Worm (Caenorhabditis elegans): ENCODE data around the gene K02E11.5.

K02E11.5 gene

ce11 chrV:14254221-14254620, 2.1 kb downstream of the K02E11.5 start, which contains the start of gene K02E11.7:
TSS of gene K02E11.7 (minus strand) at chrV:14254321.
- no peak for TF ChIP-seq ama-1 (optimal IDR thresholded peaks at IDR 0.05)
- no peak for TF ChIP-seq ZK546.5 (tag; optimal IDR thresholded peaks at IDR 0.05)
- no peak for TF ChIP-seq ceh-28 (tag; optimal IDR thresholded peaks at IDR 0.05)
- no peak for TF ChIP-seq ceh-16 (tag; optimal IDR thresholded peaks at IDR 0.05)
- no peak for TF ChIP-seq nhr-76 (tag; optimal IDR thresholded peaks at IDR 0.05)
- no peak for TF ChIP-seq egl-27 (tag; optimal IDR thresholded peaks at IDR 0.05)
- no peak for TF ChIP-seq lin-39 (tag; optimal IDR thresholded peaks at IDR 0.05)
- no peak for TF ChIP-seq snpc-4 (tag; optimal IDR thresholded peaks at IDR 0.05)

DNA sequence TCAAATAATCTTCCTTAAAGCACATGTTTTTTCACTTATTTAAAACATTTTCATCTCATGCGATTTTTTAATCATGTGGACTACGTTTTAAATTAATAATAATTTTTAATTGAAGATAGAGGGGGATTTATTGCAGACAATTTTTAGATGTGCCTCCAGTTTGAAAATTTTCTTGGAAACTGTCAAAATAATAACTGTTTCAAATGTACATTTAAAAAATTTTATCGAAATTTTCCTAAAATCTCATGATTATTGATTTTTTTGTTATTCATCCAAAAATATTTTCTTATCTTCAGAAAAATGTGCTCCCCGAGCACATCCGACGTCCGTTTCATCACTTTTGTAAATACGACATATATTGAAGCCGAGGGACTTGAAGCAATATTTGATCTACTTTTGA, 4.7 kb downstream of the K02E11.5 start, which contains the start of gene sre-8:
Gene sre-8, plus strand, starts transcription at position 301 of the 400 bp plus-strand sequence.
- TF ChIP-seq nhr-76 (tag; optimal IDR thresholded peaks at IDR 0.05) (no peak), ztf-11 (tag; optimal IDR thresholded peaks at IDR 0.05) (no peak), nhr-28 (tag; optimal IDR thresholded peaks at IDR 0.05) (no peak), zag-1 (tag; optimal IDR thresholded peaks at IDR 0.05) (no peak), egl-27 (tag; optimal IDR thresholded peaks at IDR 0.05) (no peak), nhr-12 (tag; optimal IDR thresholded peaks at IDR 0.05) (no peak), nhr-77 (tag; optimal IDR thresholded peaks at IDR 0.05) (no peak), hmg-11 (tag; optimal IDR thresholded peaks at IDR 0.05) (no peak), ceh-28 (tag; optimal IDR thresholded peaks at IDR 0.05) (no peak), fos-1 (tag; optimal IDR thresholded peaks at IDR 0.05) (no peak)

DNA sequence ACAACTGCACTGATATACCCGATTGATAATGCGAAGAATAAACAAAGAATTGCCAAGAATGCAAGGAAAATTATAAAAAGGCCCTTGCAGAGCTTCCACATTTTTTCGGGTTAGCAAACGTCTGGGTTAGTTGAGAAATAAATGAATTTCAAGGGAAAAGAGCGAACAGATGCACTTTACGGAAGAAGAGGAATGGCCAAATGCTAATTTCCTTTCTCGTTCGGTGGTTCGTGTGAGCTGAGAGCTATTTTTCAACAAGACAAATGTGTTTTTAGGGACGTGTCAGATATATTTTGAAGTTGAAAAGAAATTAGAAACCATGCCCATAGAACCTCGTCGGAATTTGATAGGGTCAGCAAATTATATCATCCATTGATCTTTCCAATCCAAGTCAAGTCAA, 8.7 kb downstream of the K02E11.5 start, which contains the start of gene F40G12.2:
Gene F40G12.2, minus strand, starts transcription at position 101 of the 400 bp plus-strand sequence.
- TF ChIP-seq aly-2 (tag; optimal IDR thresholded peaks at IDR 0.05), result no peak
- TF ChIP-seq jun-1 (tag; optimal IDR thresholded peaks at IDR 0.05), result no peak
- no peak for TF ChIP-seq nhr-237 (tag; optimal IDR thresholded peaks at IDR 0.05)
- no peak for TF ChIP-seq nhr-11 (tag; optimal IDR thresholded peaks at IDR 0.05)
- TF ChIP-seq pqm-1 (tag; optimal IDR thresholded peaks at IDR 0.05), result no peak
- no peak for TF ChIP-seq daf-12 (tag; optimal IDR thresholded peaks at IDR 0.05)

DNA sequence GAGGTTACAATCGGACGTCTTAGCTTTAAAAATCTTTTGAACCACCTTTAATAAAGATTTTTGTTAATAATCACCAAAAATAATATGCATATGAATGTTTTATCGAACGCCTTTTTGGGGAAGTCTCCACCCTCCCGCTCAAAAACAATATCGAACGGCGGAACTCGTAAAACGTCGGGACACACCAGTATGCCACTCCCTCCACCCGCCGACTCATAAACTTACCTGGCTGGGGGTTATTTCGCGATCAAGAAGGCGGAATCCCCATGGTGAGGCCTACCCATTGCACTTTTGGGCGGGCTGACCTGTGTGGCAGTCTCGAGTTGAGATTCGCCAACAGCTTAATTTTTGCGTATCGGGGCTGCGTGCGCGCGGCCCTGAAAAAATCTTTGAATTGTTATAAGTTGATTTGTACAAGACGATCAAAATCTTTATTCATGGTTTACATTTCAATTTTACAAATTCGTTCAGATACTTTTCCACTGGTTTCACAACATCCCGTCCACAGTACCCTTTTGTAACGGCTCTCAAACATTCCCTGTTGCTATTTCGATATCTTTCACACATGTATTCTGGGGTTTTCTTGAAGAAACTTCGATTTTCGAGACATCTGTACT, 15.3 kb downstream of the K02E11.5 start:
- TF ChIP-seq snpc-4 (tag; optimal IDR thresholded peaks at IDR 0.05) (peak; percentile 1), fos-1 (tag; optimal IDR thresholded peaks at IDR 0.05) (no peak)

- TF ChIP-seq fos-1 (tag; optimal IDR thresholded peaks at IDR 0.05) (no peak), snpc-4 (tag; optimal IDR thresholded peaks at IDR 0.05) (no peak), nhr-67 (tag; optimal IDR thresholded peaks at IDR 0.05) (no peak), ztf-11 (tag; optimal IDR thresholded peaks at IDR 0.05) (no peak), nhr-28 (tag; optimal IDR thresholded peaks at IDR 0.05) (no peak), mml-1 (tag; optimal IDR thresholded peaks at IDR 0.05) (no peak), eor-1 (tag; optimal IDR thresholded peaks at IDR 0.05) (no peak), elt-3 (tag; optimal IDR thresholded peaks at IDR 0.05) (no peak), lin-15B (tag; optimal IDR thresholded peaks at IDR 0.05) (no peak), unc-39 (tag; optimal IDR thresholded peaks at IDR 0.05) (no peak), egl-27 (tag; optimal IDR thresholded peaks at IDR 0.05) (no peak), mdl-1 (tag; optimal IDR thresholded peaks at IDR 0.05) (no peak), nhr-77 (tag; optimal IDR thresholded peaks at IDR 0.05) (no peak), nhr-237 (tag; optimal IDR thresholded peaks at IDR 0.05) (no peak), unc-62 (GFP tag; optimal IDR thresholded peaks at IDR 0.05) (no peak)
These were observed 16.5 kb downstream of the K02E11.5 start, which contains the start of gene F40G12.4 for ce11 chrV:14268616-14269015. TSS of gene F40G12.4 (minus strand) at chrV:14268716.

DNA sequence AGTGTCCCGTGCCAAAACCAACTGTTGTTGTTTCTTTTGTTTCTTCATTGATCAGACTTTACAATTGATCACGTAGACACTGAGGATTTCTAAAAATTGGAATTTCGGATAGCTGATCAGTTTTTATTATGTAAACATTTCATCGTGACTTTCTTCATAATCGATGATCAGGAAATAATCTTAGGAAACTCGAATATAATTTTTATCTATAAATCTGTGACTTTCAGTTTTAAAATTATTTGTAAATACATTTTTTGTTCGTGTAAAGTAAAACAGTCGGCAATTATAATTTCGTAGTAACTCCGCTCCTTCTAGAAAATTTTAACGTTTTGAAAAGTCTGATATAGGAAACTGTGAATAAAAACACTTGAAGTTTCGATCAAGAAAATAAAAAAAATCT, 18.6 kb downstream of the K02E11.5 start, which contains the start of gene F40G12.5:
Gene F40G12.5, minus strand, starts transcription at position 101 of the 400 bp plus-strand sequence.
- TF ChIP-seq ZK546.5 (tag; optimal IDR thresholded peaks at IDR 0.05) (no peak), nhr-11 (tag; optimal IDR thresholded peaks at IDR 0.05) (no peak), egl-27 (tag; optimal IDR thresholded peaks at IDR 0.05) (no peak), nhr-23 (tag; optimal IDR thresholded peaks at IDR 0.05) (no peak), nhr-43 (tag; optimal IDR thresholded peaks at IDR 0.05; ENCODE audit: poor library complexity, severe bottlenecking) (no peak), unc-39 (tag; optimal IDR thresholded peaks at IDR 0.05) (no peak), sea-2 (GFP tag; optimal IDR thresholded peaks at IDR 0.05) (no peak), jun-1 (tag; optimal IDR thresholded peaks at IDR 0.05) (no peak), nhr-237 (tag; optimal IDR thresholded peaks at IDR 0.05) (no peak), nhr-77 (tag; optimal IDR thresholded peaks at IDR 0.05) (no peak), elt-1 (tag; optimal IDR thresholded peaks at IDR 0.05) (no peak), zag-1 (tag; optimal IDR thresholded peaks at IDR 0.05) (no peak), elt-2 (tag; optimal IDR thresholded peaks at IDR 0.05) (no peak), fkh-2 (tag; optimal IDR thresholded peaks at IDR 0.05) (no peak)
